Fruit fly (Drosophila melanogaster): Measurements from ENCODE around the gene hemo.

- TF ChIP-seq CG1620 (GFP tag; optimal IDR thresholded peaks at IDR 0.05) (no peak), tj (GFP tag; optimal IDR thresholded peaks at IDR 0.05) (no peak), CG5204 (GFP tag; optimal IDR thresholded peaks at IDR 0.05) (no peak), CG14711 (tag; optimal IDR thresholded peaks at IDR 0.05) (no peak), cic (GFP tag; optimal IDR thresholded peaks at IDR 0.05) (no peak), CG7101 (tag; optimal IDR thresholded peaks at IDR 0.05) (no peak)
These were observed 19.6 kb upstream of the hemo start for dm6 chr3R:18584546-18584935.

Measured in whole organism, adult.